Worm (Caenorhabditis elegans): ENCODE data around the gene W10G11.2.

DNA sequence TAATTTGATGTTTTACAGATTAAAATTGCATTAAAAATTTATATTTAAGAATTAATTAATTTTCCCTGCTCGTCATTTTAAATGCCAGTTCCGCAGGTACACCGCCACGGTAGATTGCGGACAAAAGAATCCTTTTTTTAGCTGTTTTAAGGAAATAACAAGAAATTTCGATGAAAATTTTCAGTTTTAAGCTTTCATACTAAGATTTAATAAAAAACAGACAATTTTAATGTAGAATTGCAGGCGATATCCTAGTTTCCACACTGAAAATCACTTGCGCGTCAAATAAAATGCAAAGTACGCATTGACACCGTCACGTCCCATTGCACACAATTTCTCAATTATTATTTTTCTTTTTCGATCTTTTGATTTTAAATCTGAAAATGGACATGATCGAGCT is 8.0 kb downstream of the W10G11.2 start, which contains the start of gene dnc-3:
- TF ChIP-seq klf-2 (GFP tag; conservative IDR thresholded peaks at IDR 0.05) = no peak
- peak; percentile 27 for TF ChIP-seq cog-1 (tag; optimal IDR thresholded peaks at IDR 0.05)
